Fruit fly (Drosophila melanogaster): ENCODE results near the gene CG14262.

CG14262 gene

dm6 chr3R:27265330-27265729 lies at the start of gene CG14262, which contains the start of gene CG14260:
Gene CG14262 (minus strand): TSS chr3R:27265430.
Gene CG14260 (plus strand): TSS chr3R:27265457.
- TF ChIP-seq maf-S (GFP tag; optimal IDR thresholded peaks at IDR 0.05) (no peak), CG4820 (GFP tag; optimal IDR thresholded peaks at IDR 0.05) (no peak), odd (GFP tag; optimal IDR thresholded peaks at IDR 0.05) (no peak), CG1602 (GFP tag; optimal IDR thresholded peaks at IDR 0.05) (no peak), Doc3 (GFP tag; IDR thresholded peaks at IDR 0.05; ENCODE audit: partially characterized antibody) (no peak), CG14667 (GFP tag; IDR thresholded peaks at IDR 0.05) (no peak), al (GFP tag; IDR thresholded peaks at IDR 0.05) (no peak), CG11723 (GFP tag; optimal IDR thresholded peaks at IDR 0.05) (no peak), CG7372 (GFP tag; IDR thresholded peaks at IDR 0.05) (no peak), Mes4 (GFP tag; optimal IDR thresholded peaks at IDR 0.05) (no peak), D19A (tag; optimal IDR thresholded peaks at IDR 0.05) (no peak), Ets97D (GFP tag; optimal IDR thresholded peaks at IDR 0.05) (no peak), YL-1 (GFP tag; optimal IDR thresholded peaks at IDR 0.05) (no peak)

dm6 chr3R:27294113-27294512 lies 28.9 kb upstream of the CG14262 start:
- TF ChIP-seq cwo (GFP tag; optimal IDR thresholded peaks at IDR 0.05) (peak; percentile 97), chinmo (GFP tag; IDR thresholded peaks at IDR 0.05; ENCODE audit: partially characterized antibody) (0 out of 4 replicates have a peak, but pooled peaks have one; percentile 7), Myb (GFP tag; optimal IDR thresholded peaks at IDR 0.05) (no peak), odd (GFP tag; optimal IDR thresholded peaks at IDR 0.05) (no peak), CG6254 (GFP tag; optimal IDR thresholded peaks at IDR 0.05) (no peak), CG8478 (optimal IDR thresholded peaks at IDR 0.05) (no peak), CG4707 (GFP tag; optimal IDR thresholded peaks at IDR 0.05) (no peak), sd (tag; optimal IDR thresholded peaks at IDR 0.05) (peak; percentile 45), CG7987 (GFP tag; optimal IDR thresholded peaks at IDR 0.05) (peak; percentile 68), br (optimal IDR thresholded peaks at IDR 0.05) (no peak), CG34376 (GFP tag; optimal IDR thresholded peaks at IDR 0.05) (no peak)

- TF ChIP-seq abd-A (tag; optimal IDR thresholded peaks at IDR 0.05) (peak; percentile 31), jumu (GFP tag; optimal IDR thresholded peaks at IDR 0.05) (no peak), CG8478 (optimal IDR thresholded peaks at IDR 0.05) (peak; percentile 36), yki (optimal IDR thresholded peaks at IDR 0.05) (no peak), D19A (tag; optimal IDR thresholded peaks at IDR 0.05) (no peak), CG14014 (GFP tag; IDR thresholded peaks at IDR 0.05) (no peak), sd (tag; optimal IDR thresholded peaks at IDR 0.05) (peak; percentile 78), sr (GFP tag; IDR thresholded peaks at IDR 0.05) (peak; percentile 56; the same call in 1 of the 3 replicates), CG2199 (GFP tag; IDR thresholded peaks at IDR 0.05) (no peak), nmo (GFP tag; optimal IDR thresholded peaks at IDR 0.05) (no peak), CG12769 (tag; optimal IDR thresholded peaks at IDR 0.05) (peak; percentile 83), ham (GFP tag; IDR thresholded peaks at IDR 0.05) (no peak), mirr (GFP tag; optimal IDR thresholded peaks at IDR 0.05) (peak; percentile 6), exex (tag; optimal IDR thresholded peaks at IDR 0.05) (peak; percentile 70), sug (tag; optimal IDR thresholded peaks at IDR 0.05) (peak; percentile 91), CG13894 (tag; optimal IDR thresholded peaks at IDR 0.05) (peak; percentile 18), CG14441 (GFP tag; IDR thresholded peaks at IDR 0.05) (no peak), cwo (GFP tag; optimal IDR thresholded peaks at IDR 0.05) (peak; percentile 100), CG7987 (GFP tag; optimal IDR thresholded peaks at IDR 0.05) (peak; percentile 100), CG13424 (tag; optimal IDR thresholded peaks at IDR 0.05) (no peak), row (GFP tag; IDR thresholded peaks at IDR 0.05) (no peak), Med (GFP tag) (peak; percentile 66), CG10462 (GFP tag; optimal IDR thresholded peaks at IDR 0.05) (no peak)
Measured at dm6 chr3R:27293065-27293464, 27.8 kb upstream of the CG14262 start.
